Fruit fly (Drosophila melanogaster): ENCODE results near the gene CG17931.

Gene CG17931

dm6 chr3R:16309302-16310080 is 49.8 kb downstream of the CG17931 start (continued):
- TF ChIP-seq zfh1 (GFP tag; IDR thresholded peaks at IDR 0.05) (no peak; the same call in 2 of the 3 replicates), Kr (GFP tag; optimal IDR thresholded peaks at IDR 0.05) (no peak), CG4730 (GFP tag; IDR thresholded peaks at IDR 0.05) (no peak), CG14441 (GFP tag; IDR thresholded peaks at IDR 0.05) (peak; percentile 38; the same call in 1 of the 2 replicates), chm (GFP tag; IDR thresholded peaks at IDR 0.05) (no peak), gem (tag; optimal IDR thresholded peaks at IDR 0.05) (peak; percentile 30), CG15269 (tag; optimal IDR thresholded peaks at IDR 0.05) (peak; percentile 48), Sox100B (GFP tag; optimal IDR thresholded peaks at IDR 0.05) (peak; percentile 21), p53 (GFP tag; optimal IDR thresholded peaks at IDR 0.05) (no peak), emc (GFP tag; optimal IDR thresholded peaks at IDR 0.05) (no peak), CG11085 (GFP tag; IDR thresholded peaks at IDR 0.05) (no peak), Hr51 (GFP tag; optimal IDR thresholded peaks at IDR 0.05) (no peak), CG11696 (GFP tag; IDR thresholded peaks at IDR 0.05) (0 out of 2 replicates have a peak, but pooled peaks have one; percentile 31), ara (GFP tag; IDR thresholded peaks at IDR 0.05) (peak; percentile 37; the same call in 1 of the 2 replicates), CG32532 (GFP tag; IDR thresholded peaks at IDR 0.05) (peak; percentile 61; the same call in 1 of the 2 replicates), pfk (GFP tag; optimal IDR thresholded peaks at IDR 0.05) (no peak), ap (GFP tag; IDR thresholded peaks at IDR 0.05) (no peak), CG11247 (GFP tag; IDR thresholded peaks at IDR 0.05) (no peak), btn (GFP tag; optimal IDR thresholded peaks at IDR 0.05) (no peak), Tbp (GFP tag; optimal IDR thresholded peaks at IDR 0.05) (no peak), CG6765 (GFP tag; optimal IDR thresholded peaks at IDR 0.05) (no peak), nerfin-1 (tag; optimal IDR thresholded peaks at IDR 0.05) (no peak), CG14860 (GFP tag; IDR thresholded peaks at IDR 0.05; ENCODE audit: partially characterized antibody) (no peak), nom (GFP tag; optimal IDR thresholded peaks at IDR 0.05) (peak; percentile 34), Taf1 (GFP tag; IDR thresholded peaks at IDR 0.05) (no peak), danr (GFP tag; IDR thresholded peaks at IDR 0.05) (no peak), NfI (GFP tag; optimal IDR thresholded peaks at IDR 0.05) (no peak), CG10147 (GFP tag; optimal IDR thresholded peaks at IDR 0.05) (no peak), Eip74EF (GFP tag; optimal IDR thresholded peaks at IDR 0.05) (no peak), CG2116 (GFP tag; optimal IDR thresholded peaks at IDR 0.05) (no peak), CG10979 (tag; optimal IDR thresholded peaks at IDR 0.05) (peak; percentile 3), CG17186 (GFP tag; optimal IDR thresholded peaks at IDR 0.05) (no peak), NFAT (GFP tag; IDR thresholded peaks at IDR 0.05) (no peak), CG10267 (tag; optimal IDR thresholded peaks at IDR 0.05) (no peak), CG2712 (tag; optimal IDR thresholded peaks at IDR 0.05) (no peak), Lim3 (GFP tag; IDR thresholded peaks at IDR 0.05) (no peak), bsh (GFP tag; optimal IDR thresholded peaks at IDR 0.05) (peak in 1 of 2 experiments; percentile 30), Dp (GFP tag; optimal IDR thresholded peaks at IDR 0.05) (no peak), zfh2 (GFP tag; optimal IDR thresholded peaks at IDR 0.05) (peak; percentile 10), Fer1 (GFP tag; optimal IDR thresholded peaks at IDR 0.05) (no peak), kay (GFP tag; optimal IDR thresholded peaks at IDR 0.05) (no peak), Usf (GFP tag; optimal IDR thresholded peaks at IDR 0.05) (no peak), CG6791 (GFP tag; IDR thresholded peaks at IDR 0.05; ENCODE audit: partially characterized antibody) (no peak), wdn (GFP tag; IDR thresholded peaks at IDR 0.05) (0 out of 2 replicates have a peak, but pooled peaks have one; percentile 40), PHDP (tag; optimal IDR thresholded peaks at IDR 0.05) (peak; percentile 3), hth (optimal IDR thresholded peaks at IDR 0.05) (no peak), CrebB (tag; optimal IDR thresholded peaks at IDR 0.05) (no peak), CG9932 (GFP tag; IDR thresholded peaks at IDR 0.05) (no peak; the same call in 1 of the 2 replicates), pnt (GFP tag; optimal IDR thresholded peaks at IDR 0.05) (peak; percentile 18)
